Worm (Caenorhabditis elegans): ENCODE measurements around the gene ell-1.

The ell-1 gene

ce11 chrIV:4446884-4447283 lies 52.7 kb downstream of the ell-1 start (continued):
- TF ChIP-seq B0035.1 (tag; optimal IDR thresholded peaks at IDR 0.05) (no peak), F49E8.2 (tag; optimal IDR thresholded peaks at IDR 0.05; ENCODE audit: insufficient read depth) (peak; percentile 20), F23B12.7 (tag; optimal IDR thresholded peaks at IDR 0.05; ENCODE audit: insufficient read depth) (no peak), ceh-91 (GFP tag; IDR thresholded peaks at IDR 0.05) (no peak), C06A6.2 (GFP tag; conservative IDR thresholded peaks at IDR 0.05) (no peak), snpc-3.4 (tag; optimal IDR thresholded peaks at IDR 0.05) (peak; percentile 35), T26A5.8 (tag; optimal IDR thresholded peaks at IDR 0.05) (no peak), hmg-20 (GFP tag; IDR thresholded peaks at IDR 0.05) (no peak), ztf-18 (tag; optimal IDR thresholded peaks at IDR 0.05) (no peak)

DNA sequence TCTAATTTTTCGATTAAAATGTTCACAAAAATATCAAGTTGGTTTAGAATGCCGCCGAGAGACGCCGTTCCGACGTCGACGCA lies 52.9 kb downstream of the ell-1 start, which contains the start of gene chat-1:
chat-1 (plus strand) TSS at position 48 of the 83 bp plus-strand sequence.
- no peak for TF ChIP-seq attf-5 (GFP tag; optimal IDR thresholded peaks at IDR 0.05)
- TF ChIP-seq lin-40 (tag; optimal IDR thresholded peaks at IDR 0.05): no peak
- no peak for TF ChIP-seq unc-62 (GFP tag; optimal IDR thresholded peaks at IDR 0.05)
- TF ChIP-seq pbrm-1 (GFP tag; IDR thresholded peaks at IDR 0.05): no peak
- TF ChIP-seq lin-35 (GFP tag; optimal IDR thresholded peaks at IDR 0.05): no peak
- TF ChIP-seq let-526 (GFP tag; IDR thresholded peaks at IDR 0.05): no peak
- no peak for TF ChIP-seq lsl-1 (GFP tag; optimal IDR thresholded peaks at IDR 0.05)

DNA sequence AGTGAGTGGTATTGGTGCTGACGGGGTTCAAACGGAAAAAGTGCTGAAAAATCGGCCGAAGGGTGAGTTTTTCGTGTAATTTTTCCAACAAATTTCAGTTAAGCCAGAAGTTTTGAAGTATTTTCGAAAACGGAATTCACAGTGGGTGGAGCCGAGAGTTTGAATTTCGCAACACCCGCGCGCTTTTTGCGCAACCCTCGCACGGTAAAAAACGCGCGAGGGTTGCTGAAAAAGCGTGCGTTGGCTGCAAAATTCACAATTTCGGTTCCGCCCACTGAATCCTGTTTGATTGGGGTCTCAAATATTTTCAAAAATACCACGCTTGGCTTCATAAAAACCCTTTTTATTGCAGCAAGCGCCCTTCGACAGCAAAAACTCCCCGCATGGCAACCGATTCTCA lies 53.2 kb downstream of the ell-1 start:
- TF ChIP-seq ceh-91 (GFP tag; IDR thresholded peaks at IDR 0.05): 0 out of 2 replicates have a peak, but pooled peaks have one; percentile 35
- peak; percentile 53 for TF ChIP-seq F49E8.2 (tag; optimal IDR thresholded peaks at IDR 0.05; ENCODE audit: insufficient read depth)
- TF ChIP-seq F37B4.10 (GFP tag; IDR thresholded peaks at IDR 0.05): no peak
- TF ChIP-seq dox-1 (GFP tag; IDR thresholded peaks at IDR 0.05): peak; percentile 43; the same call in 1 of the 2 replicates
- peak; percentile 58 for TF ChIP-seq lsl-1 (GFP tag; optimal IDR thresholded peaks at IDR 0.05)
- TF ChIP-seq cebp-1 (GFP tag; IDR thresholded peaks at IDR 0.05): no peak
- peak; percentile 91 for TF ChIP-seq cebp-1 (tag; optimal IDR thresholded peaks at IDR 0.05)
- TF ChIP-seq rcor-1 (GFP tag; IDR thresholded peaks at IDR 0.05): peak; percentile 18; the same call in 1 of the 2 replicates
- TF ChIP-seq zfh-2 (GFP tag; conservative IDR thresholded peaks at IDR 0.05): 0 out of 2 replicates have a peak, but pooled peaks have one; percentile 13
- TF ChIP-seq lin-54 (GFP tag; optimal IDR thresholded peaks at IDR 0.05): peak; percentile 54
- peak; percentile 37; the same call in 1 of the 2 replicates for TF ChIP-seq lin-26 (GFP tag; IDR thresholded peaks at IDR 0.05)
- peak; percentile 57 for TF ChIP-seq pbrm-1 (GFP tag; IDR thresholded peaks at IDR 0.05)
- peak; percentile 19 for TF ChIP-seq rpc-1 (optimal IDR thresholded peaks at IDR 0.05)
- TF ChIP-seq rpc-1 (tag; optimal IDR thresholded peaks at IDR 0.05): no peak
- TF ChIP-seq hsf-1 (GFP tag; IDR thresholded peaks at IDR 0.05): 0 out of 2 replicates have a peak, but pooled peaks have one; percentile 30
- no peak for TF ChIP-seq nhr-179 (tag; optimal IDR thresholded peaks at IDR 0.05)
- peak; percentile 67 for TF ChIP-seq madf-6 (GFP tag; IDR thresholded peaks at IDR 0.05)
- TF ChIP-seq nfya-1 (tag; optimal IDR thresholded peaks at IDR 0.05; ENCODE audit: borderline replicate concordance, insufficient read depth): no peak
- TF ChIP-seq mcd-1 (GFP tag; IDR thresholded peaks at IDR 0.05): 0 out of 2 replicates have a peak, but pooled peaks have one; percentile 42
- TF ChIP-seq D2030.7 (GFP tag; IDR thresholded peaks at IDR 0.05): peak; percentile 44
- peak; percentile 56; the same call in 1 of the 2 replicates for TF ChIP-seq ztf-28 (GFP tag; IDR thresholded peaks at IDR 0.05)
- TF ChIP-seq ztf-25 (GFP tag; IDR thresholded peaks at IDR 0.05): no peak
- TF ChIP-seq dpl-1 (GFP tag; optimal IDR thresholded peaks at IDR 0.05): peak; percentile 30
- TF ChIP-seq hlh-12 (tag; optimal IDR thresholded peaks at IDR 0.05): no peak
- peak; percentile 66 for TF ChIP-seq F33H1.4 (GFP tag; IDR thresholded peaks at IDR 0.05)
- 0 out of 2 replicates have a peak, but pooled peaks have one; percentile 12 for TF ChIP-seq F39B2.1 (GFP tag; IDR thresholded peaks at IDR 0.05)
